Worm (Caenorhabditis elegans): Measurements from ENCODE around the gene str-16.
A peak's percentile ranks its signal among the peaks of the same experiment; 100 is the strongest.

str-16 gene

DNA sequence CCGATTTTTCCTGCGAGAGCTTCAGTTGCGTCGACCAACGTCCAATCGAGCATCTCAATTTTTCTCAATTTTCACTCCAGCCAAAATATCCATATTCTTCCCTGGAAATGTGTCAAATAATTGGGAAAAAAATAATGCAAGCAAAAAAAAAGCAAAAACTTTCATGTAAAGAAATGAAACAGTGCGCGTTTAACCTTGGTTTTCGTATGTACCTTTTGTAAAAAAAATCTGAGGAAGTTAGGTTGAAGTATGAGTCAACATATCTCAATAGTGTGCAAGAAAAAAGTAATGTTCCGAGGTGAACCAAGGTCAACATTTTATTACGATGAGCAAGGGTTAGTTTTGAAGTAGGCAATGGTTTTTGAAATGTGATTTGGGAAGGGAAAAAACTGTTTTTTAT, 13.5 kb downstream of the str-16 start, which contains the start of gene T28A11.13:
Gene T28A11.13, minus strand, starts transcription at position 101 of the 400 bp plus-strand sequence.
- TF ChIP-seq ceh-63 (GFP tag; optimal IDR thresholded peaks at IDR 0.05) (no peak), lin-35 (GFP tag; optimal IDR thresholded peaks at IDR 0.05) (no peak), zag-1 (tag; optimal IDR thresholded peaks at IDR 0.05) (no peak), snpc-4 (tag; optimal IDR thresholded peaks at IDR 0.05) (no peak), aly-2 (tag; optimal IDR thresholded peaks at IDR 0.05) (no peak), elt-2 (tag; optimal IDR thresholded peaks at IDR 0.05) (no peak), jun-1 (tag; optimal IDR thresholded peaks at IDR 0.05) (no peak), isw-1 (GFP tag; IDR thresholded peaks at IDR 0.05) (no peak), ceh-88 (GFP tag; IDR thresholded peaks at IDR 0.05) (no peak), sptf-1 (tag; optimal IDR thresholded peaks at IDR 0.05) (no peak), egl-27 (tag; optimal IDR thresholded peaks at IDR 0.05) (no peak), unc-62 (GFP tag; optimal IDR thresholded peaks at IDR 0.05) (no peak), unc-130 (tag; optimal IDR thresholded peaks at IDR 0.05) (no peak), efl-1 (optimal IDR thresholded peaks at IDR 0.05) (no peak), efl-1 (GFP tag; optimal IDR thresholded peaks at IDR 0.05 in 1 of 2) (no peak), alr-1 (tag; optimal IDR thresholded peaks at IDR 0.05; ENCODE audit: borderline replicate concordance) (no peak), vab-15 (tag; optimal IDR thresholded peaks at IDR 0.05) (no peak), fkh-10 (GFP tag; optimal IDR thresholded peaks at IDR 0.05) (no peak), ceh-8 (GFP tag; optimal IDR thresholded peaks at IDR 0.05) (no peak), ama-1 (optimal IDR thresholded peaks at IDR 0.05) (no peak), rnt-1 (tag; optimal IDR thresholded peaks at IDR 0.05) (no peak)

DNA sequence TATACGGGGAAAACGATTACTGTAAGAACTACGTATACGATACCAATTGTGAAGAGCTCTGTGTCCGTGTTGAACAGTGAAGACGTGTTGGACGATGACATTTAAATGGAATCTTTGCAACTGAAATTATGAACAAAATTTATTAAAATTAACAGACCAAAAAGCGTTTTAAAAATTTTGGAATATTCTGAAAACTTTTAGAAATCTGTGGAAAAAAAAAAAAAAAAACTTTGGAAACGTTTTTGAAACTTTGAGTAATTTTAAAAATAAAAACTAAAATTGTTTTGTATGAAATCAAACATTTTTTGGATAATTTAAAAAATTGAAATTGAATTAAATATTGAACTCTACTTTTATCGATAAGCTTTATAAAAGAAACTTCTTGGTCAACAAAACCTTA, 19.4 kb downstream of the str-16 start, which contains the start of gene srt-63:
Gene srt-63, minus strand, starts transcription at position 101 of the 400 bp plus-strand sequence.
- TF ChIP-seq Y116A8C.19 (tag; optimal IDR thresholded peaks at IDR 0.05; ENCODE audit: borderline replicate concordance) (no peak), unc-130 (tag; optimal IDR thresholded peaks at IDR 0.05) (no peak)

DNA sequence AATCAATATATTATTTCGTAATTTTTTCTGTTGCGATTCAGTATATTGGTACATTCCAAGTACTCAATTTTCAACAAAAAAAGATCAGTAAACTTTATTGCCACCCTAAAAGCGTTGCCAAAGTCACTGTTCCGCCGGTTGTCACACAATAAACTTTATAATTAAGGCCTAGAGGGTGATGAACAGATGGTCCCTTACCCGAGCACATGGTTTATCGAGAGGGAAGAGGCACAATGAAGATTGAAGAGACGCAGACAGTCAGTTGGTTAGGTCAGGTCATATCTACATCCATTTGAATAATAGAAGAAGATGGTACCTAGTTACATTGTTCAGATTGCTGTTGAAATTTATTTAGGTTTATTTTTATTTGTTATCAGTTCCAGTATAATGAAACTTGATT, 20.1 kb downstream of the str-16 start:
- TF ChIP-seq elt-2 (tag; optimal IDR thresholded peaks at IDR 0.05) (no peak), fkh-8 (tag; optimal IDR thresholded peaks at IDR 0.05) (no peak)

DNA sequence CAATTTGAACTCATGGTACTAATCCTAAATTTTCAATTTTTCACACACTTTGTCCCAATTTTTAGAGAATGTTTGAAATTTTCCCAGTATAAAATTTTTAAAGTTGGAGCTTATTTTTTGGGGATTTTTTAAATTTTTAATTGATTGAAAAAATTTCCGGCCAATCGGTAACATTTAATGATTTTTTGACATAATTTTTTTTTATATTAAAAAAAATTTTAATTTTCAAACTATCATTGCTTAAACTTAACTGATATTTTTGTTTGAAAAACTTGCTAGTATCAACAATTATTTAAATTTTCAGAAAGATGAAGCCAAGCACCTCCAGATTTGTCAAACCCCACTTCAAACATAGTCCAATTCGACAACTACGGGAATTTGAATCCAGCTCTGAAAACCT, 20.6 kb downstream of the str-16 start, which contains the start of gene T28A11.22:
Gene T28A11.22, plus strand, starts transcription at position 301 of the 400 bp plus-strand sequence.
- TF ChIP-seq swsn-7 (tag; optimal IDR thresholded peaks at IDR 0.05) (no peak), lin-39 (tag; optimal IDR thresholded peaks at IDR 0.05) (no peak), F16B12.6 (tag; optimal IDR thresholded peaks at IDR 0.05) (no peak), efl-1 (optimal IDR thresholded peaks at IDR 0.05) (no peak), efl-1 (GFP tag; optimal IDR thresholded peaks at IDR 0.05 in 1 of 2) (no peak), fkh-8 (tag; optimal IDR thresholded peaks at IDR 0.05) (no peak), nhr-20 (tag; optimal IDR thresholded peaks at IDR 0.05) (no peak), mef-2 (tag; optimal IDR thresholded peaks at IDR 0.05) (no peak), pqm-1 (tag; optimal IDR thresholded peaks at IDR 0.05) (no peak), nhr-90 (tag; optimal IDR thresholded peaks at IDR 0.05; ENCODE audit: poor library complexity) (no peak), aha-1 (tag; optimal IDR thresholded peaks at IDR 0.05) (no peak), snpc-4 (tag; optimal IDR thresholded peaks at IDR 0.05) (no peak), zip-4 (GFP tag; optimal IDR thresholded peaks at IDR 0.05) (no peak), rnt-1 (tag; optimal IDR thresholded peaks at IDR 0.05) (no peak), mab-9 (GFP tag; IDR thresholded peaks at IDR 0.05) (no peak), nhr-28 (tag; optimal IDR thresholded peaks at IDR 0.05) (no peak), ztf-11 (tag; optimal IDR thresholded peaks at IDR 0.05) (no peak), ama-1 (optimal IDR thresholded peaks at IDR 0.05) (no peak)

DNA sequence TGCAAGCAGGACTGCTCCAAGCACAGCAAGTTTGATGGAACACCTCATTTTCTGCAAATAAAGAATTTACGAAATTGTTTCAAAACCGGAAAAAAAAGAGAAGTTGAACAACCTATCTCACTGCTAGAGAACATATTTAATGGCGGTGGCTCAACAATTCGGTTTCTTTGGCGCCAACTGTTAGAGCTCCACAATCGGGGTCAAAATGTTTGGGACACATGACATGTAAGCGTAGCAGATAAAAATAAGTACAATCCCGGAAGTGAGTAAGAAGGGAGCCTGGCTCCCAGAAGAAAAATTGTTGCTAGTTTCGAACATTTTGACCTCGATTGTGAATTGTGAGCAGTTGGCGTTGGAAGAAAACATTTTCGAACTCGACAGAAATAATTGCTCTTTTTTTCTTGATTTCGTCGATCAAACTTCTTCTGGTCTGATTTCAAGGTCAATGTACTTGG, 22.5 kb downstream of the str-16 start, which contains the start of gene T28A11.16:
Gene T28A11.16, minus strand, starts transcription at position 51 of the 455 bp plus-strand sequence.
- TF ChIP-seq nhr-12 (tag; optimal IDR thresholded peaks at IDR 0.05) (no peak), mep-1 (tag; optimal IDR thresholded peaks at IDR 0.05) (no peak), dsc-1 (tag; optimal IDR thresholded peaks at IDR 0.05) (no peak), nhr-19 (GFP tag; conservative IDR thresholded peaks at IDR 0.05) (0 out of 2 replicates have a peak, but pooled peaks have one; percentile 19), pag-3 (tag; optimal IDR thresholded peaks at IDR 0.05; ENCODE audit: borderline replicate concordance, insufficient read depth) (no peak), efl-3 (GFP tag; optimal IDR thresholded peaks at IDR 0.05) (no peak), skn-1 (tag; optimal IDR thresholded peaks at IDR 0.05) (no peak), irx-1 (tag; optimal IDR thresholded peaks at IDR 0.05) (no peak), rnt-1 (tag; optimal IDR thresholded peaks at IDR 0.05) (peak; percentile 72), elt-2 (tag; optimal IDR thresholded peaks at IDR 0.05) (no peak), lin-39 (tag; optimal IDR thresholded peaks at IDR 0.05) (peak; percentile 17), nhr-76 (tag; optimal IDR thresholded peaks at IDR 0.05) (no peak), sptf-1 (tag; optimal IDR thresholded peaks at IDR 0.05) (no peak), mef-2 (tag; optimal IDR thresholded peaks at IDR 0.05) (peak; percentile 37), zip-4 (GFP tag; optimal IDR thresholded peaks at IDR 0.05) (no peak), nhr-20 (tag; optimal IDR thresholded peaks at IDR 0.05) (no peak), unc-30 (tag; optimal IDR thresholded peaks at IDR 0.05) (no peak), ces-1 (GFP tag; optimal IDR thresholded peaks at IDR 0.05) (no peak)
